Worm (Caenorhabditis elegans) whole organism, L4 larva: Measurements from ENCODE around the gene dhhc-8.

Source experiments
- D1046.2 ChIP-seq: fragments of 200-800 bp; sonication (Bioruptor generic); IDR thresholded peaks from 2 replicates; pipeline ENCODE4 v1.3.6; 2022; ENCODE audit warnings: missing genetic modification characterization, missing compliant biosample characterization
- F10B5.3 ChIP-seq: sonication (generic microtip); optimal IDR thresholded peaks from 2 replicates; lab custom pipeline; 2016; ENCODE audit warnings: mild to moderate bottlenecking, missing genetic modification characterization, missing compliant biosample characterization
- T20F7.1 ChIP-seq: fragments of 200-800 bp; sonication (Bioruptor generic); optimal IDR thresholded peaks from 2 replicates; lab custom pipeline; 2018; ENCODE audit warnings: mild to moderate bottlenecking, missing genetic modification characterization, missing compliant biosample characterization
- Y48G9A.11 ChIP-seq: fragments of 200-800 bp; sonication (Bioruptor generic); IDR thresholded peaks from 2 replicates; pipeline ENCODE4 v1.3.6; 2022; ENCODE audit warnings: missing genetic modification reagents, missing genetic modification characterization, missing compliant biosample characterization
- Y75B8A.6 ChIP-seq: fragments of 200-800 bp; sonication (Bioruptor generic); IDR thresholded peaks from 2 replicates; pipeline ENCODE4 v1.3.6; 2022; ENCODE audit warnings: missing genetic modification reagents, missing genetic modification characterization, missing compliant biosample characterization
- ZK337.2 ChIP-seq: fragments of 200-800 bp; sonication (Bioruptor generic); IDR thresholded peaks from 2 replicates; pipeline ENCODE4 v1.3.6; 2022; ENCODE audit warnings: missing genetic modification reagents, missing genetic modification characterization, missing compliant biosample characterization
- aha-1 ChIP-seq: fragments of 150-350 bp; peaks from one replicate; lab custom pipeline; 2014; ENCODE audit warnings: missing biosample characterization, missing genetic modification characterization
- attf-4 ChIP-seq: sonication (generic microtip); optimal IDR thresholded peaks from 3 replicates; lab custom pipeline; 2017; ENCODE audit warnings: missing biosample characterization, missing genetic modification characterization
- ceh-20 ChIP-seq: fragments of 200-800 bp; sonication (Bioruptor generic); IDR thresholded peaks from 2 replicates; pipeline ENCODE4 v1.3.6; 2022; ENCODE audit warnings: missing genetic modification reagents, missing genetic modification characterization, missing compliant biosample characterization
- ceh-44 ChIP-seq: fragments of 200-800 bp; sonication (Bioruptor generic); IDR thresholded peaks from 2 replicates; pipeline ENCODE4 v1.3.6; 2022; ENCODE audit warnings: missing genetic modification reagents, missing genetic modification characterization, missing compliant biosample characterization
- ceh-62 ChIP-seq: sonication (generic microtip); optimal IDR thresholded peaks from 2 replicates; lab custom pipeline; 2017; ENCODE audit warnings: missing biosample characterization, missing genetic modification characterization
- ceh-82 ChIP-seq: sonication (generic microtip); optimal IDR thresholded peaks from 2 replicates; lab custom pipeline; 2017; ENCODE audit warnings: missing biosample characterization, missing genetic modification characterization
- ces-1 ChIP-seq: fragments of 150-350 bp; sonication (generic microtip); optimal IDR thresholded peaks from 4 replicates; lab custom pipeline; 2014; ENCODE audit warnings: missing biosample characterization, missing genetic modification reagents, missing genetic modification characterization
- cey-2 ChIP-seq: sonication (generic microtip); optimal IDR thresholded peaks from 3 replicates; lab custom pipeline; 2017; ENCODE audit warnings: missing genetic modification characterization, mild to moderate bottlenecking, missing compliant biosample characterization, antibody characterized with exemption, borderline replicate concordance; ENCODE audit not compliant: insufficient read depth
- daf-8 ChIP-seq: fragments of 200-800 bp; sonication (Bioruptor generic); IDR thresholded peaks from 2 replicates; pipeline ENCODE4 v1.3.6; 2022; ENCODE audit warnings: missing genetic modification characterization, missing compliant biosample characterization
- dmd-6 ChIP-seq: fragments of 200-800 bp; sonication (Bioruptor generic); IDR thresholded peaks from 2 replicates; pipeline ENCODE4 v1.3.6; 2022; ENCODE audit warnings: missing genetic modification reagents, missing genetic modification characterization, missing compliant biosample characterization
- dmd-8 ChIP-seq: fragments of 200-800 bp; sonication (Bioruptor generic); IDR thresholded peaks from 2 replicates; pipeline ENCODE4 v1.3.6; 2022; ENCODE audit warnings: missing genetic modification characterization, missing compliant biosample characterization
- dmd-9 ChIP-seq: fragments of 200-800 bp; sonication (Bioruptor generic); IDR thresholded peaks from 2 replicates; pipeline ENCODE4 v1.3.6; 2022; ENCODE audit warnings: missing genetic modification reagents, missing genetic modification characterization, missing compliant biosample characterization
- duxl-1 ChIP-seq: sonication (generic microtip); optimal IDR thresholded peaks from 2 replicates; lab custom pipeline; 2016; ENCODE audit warnings: mild to moderate bottlenecking, missing genetic modification characterization, moderate library complexity, missing compliant biosample characterization; ENCODE audit not compliant: poor library complexity
- fos-1 ChIP-seq: fragments of 150-350 bp; optimal IDR thresholded peaks from 2 replicates; lab custom pipeline; 2014; ENCODE audit warnings: missing biosample characterization, missing genetic modification characterization
- lim-7 ChIP-seq: fragments of 200-800 bp; sonication (Bioruptor generic); IDR thresholded peaks from 2 replicates; pipeline ENCODE4 v1.3.6; 2022; ENCODE audit warnings: missing genetic modification characterization, missing compliant biosample characterization
- lin-15B ChIP-seq: fragments of 150-350 bp; sonication (generic microtip); optimal IDR thresholded peaks from 3 replicates; lab custom pipeline; 2014; ENCODE audit warnings: missing biosample characterization, missing genetic modification characterization
- lin-29 ChIP-seq: fragments of 200-800 bp; sonication (Bioruptor generic); IDR thresholded peaks from 2 replicates; pipeline ENCODE4 v1.3.6; 2022; ENCODE audit warnings: missing genetic modification reagents, missing genetic modification characterization, missing compliant biosample characterization
- lir-3 ChIP-seq: sonication (generic microtip); optimal IDR thresholded peaks from 2 replicates; lab custom pipeline; 2016; ENCODE audit warnings: mild to moderate bottlenecking, missing genetic modification characterization, missing compliant biosample characterization
- mdt-29 ChIP-seq: fragments of 200-800 bp; sonication (Bioruptor generic); IDR thresholded peaks from 2 replicates; pipeline ENCODE4 v1.3.6; 2022; ENCODE audit warnings: missing genetic modification reagents, missing genetic modification characterization, missing compliant biosample characterization
- mxl-2 ChIP-seq: fragments of 200-800 bp; sonication (Bioruptor generic); conservative IDR thresholded peaks from 2 replicates; pipeline ENCODE4 v1.3.6; 2022; ENCODE audit warnings: missing genetic modification reagents, missing genetic modification characterization, missing compliant biosample characterization
- mxl-3 ChIP-seq: fragments of 200-800 bp; sonication (Bioruptor generic); optimal IDR thresholded peaks from 2 replicates; lab custom pipeline; 2018; ENCODE audit warnings: mild to moderate bottlenecking, missing genetic modification characterization, missing compliant biosample characterization
- nhr-237 ChIP-seq: sonication (generic microtip); optimal IDR thresholded peaks from 2 replicates; lab custom pipeline; 2017; ENCODE audit warnings: missing biosample characterization, missing genetic modification characterization
- nhr-25 ChIP-seq: sonication (generic microtip); optimal IDR thresholded peaks from 2 replicates; lab custom pipeline; 2017; ENCODE audit warnings: missing genetic modification characterization, mild to moderate bottlenecking, missing compliant biosample characterization, antibody characterized with exemption, moderate library complexity, borderline replicate concordance; ENCODE audit not compliant: insufficient read depth
- nhr-28 ChIP-seq: fragments of 150-350 bp; optimal IDR thresholded peaks from 2 replicates; lab custom pipeline; 2014; ENCODE audit warnings: missing biosample characterization, missing genetic modification characterization
- nhr-42 ChIP-seq: fragments of 200-800 bp; sonication (Bioruptor generic); IDR thresholded peaks from 2 replicates; pipeline ENCODE4 v1.3.6; 2022; ENCODE audit warnings: missing genetic modification characterization, missing compliant biosample characterization
- nhr-6 ChIP-seq: fragments of 150-350 bp; optimal IDR thresholded peaks from 2 replicates; lab custom pipeline; 2014; ENCODE audit warnings: missing biosample characterization, missing genetic modification characterization
- nhr-76 ChIP-seq: fragments of 150-350 bp; optimal IDR thresholded peaks from 2 replicates; lab custom pipeline; 2014; ENCODE audit warnings: missing biosample characterization, missing genetic modification characterization
- pha-4 ChIP-seq, 2 experiments: fragments of 150-350 bp in 1 of 2; fragments of 200-800 bp in 1 of 2; sonication (Bioruptor generic) in 1 of 2; IDR thresholded peaks in 1 of 2; optimal IDR thresholded peaks in 1 of 2; 2 replicates each; pipeline versions ENCODE4 v1.3.6 to Lab custom; 2014 to 2022; ENCODE audit warnings: missing genetic modification characterization in 2 of 2, missing genetic modification reagents in 2 of 2, missing biosample characterization in 1 of 2, missing compliant biosample characterization in 1 of 2
- php-3 ChIP-seq: fragments of 200-800 bp; sonication (Bioruptor generic); IDR thresholded peaks from 2 replicates; pipeline ENCODE4 v1.3.6; 2022; ENCODE audit warnings: missing genetic modification reagents, missing genetic modification characterization, missing compliant biosample characterization
- set-16 ChIP-seq: fragments of 200-800 bp; sonication (Bioruptor generic); IDR thresholded peaks from 2 replicates; pipeline ENCODE4 v1.3.6; 2022; ENCODE audit warnings: missing genetic modification reagents, missing genetic modification characterization, missing compliant biosample characterization
- skn-1 ChIP-seq: fragments of 150-350 bp; optimal IDR thresholded peaks from 2 replicates; lab custom pipeline; 2014; ENCODE audit warnings: missing biosample characterization, missing genetic modification characterization
- snpc-1.2 ChIP-seq: fragments of 200-800 bp; sonication (Bioruptor generic); IDR thresholded peaks from 2 replicates; pipeline ENCODE4 v1.3.6; 2022; ENCODE audit warnings: missing genetic modification reagents, missing genetic modification characterization, missing compliant biosample characterization
- spr-1 ChIP-seq: sonication (generic microtip); optimal IDR thresholded peaks from 2 replicates; lab custom pipeline; 2016; ENCODE audit warnings: mild to moderate bottlenecking, missing genetic modification characterization, missing compliant biosample characterization
- tra-1 ChIP-seq: fragments of 200-800 bp; sonication (Bioruptor generic); IDR thresholded peaks from 2 replicates; pipeline ENCODE4 v1.3.6; 2022; ENCODE audit warnings: missing genetic modification reagents, missing genetic modification characterization, missing compliant biosample characterization
- unc-130 ChIP-seq: sonication (generic microtip); optimal IDR thresholded peaks from 2 replicates; lab custom pipeline; 2016; ENCODE audit warnings: missing genetic modification reagents, missing genetic modification characterization, missing compliant biosample characterization
- unc-39 ChIP-seq: sonication (generic microtip); optimal IDR thresholded peaks from 2 replicates; lab custom pipeline; 2017; ENCODE audit warnings: missing biosample characterization, missing genetic modification characterization
- vab-7 ChIP-seq: fragments of 200-800 bp; sonication (Bioruptor generic); IDR thresholded peaks from 2 replicates; pipeline ENCODE4 v1.3.6; 2022; ENCODE audit warnings: missing genetic modification reagents, missing genetic modification characterization, missing compliant biosample characterization
- zag-1 ChIP-seq: fragments of 150-350 bp; optimal IDR thresholded peaks from 2 replicates; lab custom pipeline; 2014; ENCODE audit warnings: missing biosample characterization, missing genetic modification characterization
- zfp-2 ChIP-seq: sonication (generic microtip); optimal IDR thresholded peaks from 2 replicates; lab custom pipeline; 2016; ENCODE audit warnings: mild to moderate bottlenecking, missing genetic modification characterization, missing compliant biosample characterization
- zip-11 ChIP-seq: fragments of 200-800 bp; sonication (Bioruptor generic); IDR thresholded peaks from 2 replicates; pipeline ENCODE4 v1.3.6; 2022; ENCODE audit warnings: missing genetic modification characterization, missing compliant biosample characterization

dhhc-8 gene

ce11 chrIII:13061136-13061535, 46.3 kb upstream of the dhhc-8 start (continued):
- no peak for TF ChIP-seq ceh-44 (GFP tag; lab: Robert Waterston, UW)
- TF ChIP-seq lin-29 (GFP tag; lab: Robert Waterston, UW): no peak
- no peak for TF ChIP-seq skn-1 (tag; lab: Kevin White, UChicago)
- TF ChIP-seq nhr-237 (tag; lab: Kevin White, UChicago): no peak
- TF ChIP-seq zfp-2 (tag; lab: Kevin White, UChicago): peak; percentile 4
- no peak for TF ChIP-seq ceh-82 (tag; lab: Kevin White, UChicago)
- no peak for TF ChIP-seq dmd-9
- peak; percentile 79 for TF ChIP-seq mxl-3 (GFP tag; lab: Kevin White, UChicago)

- TF ChIP-seq lir-3 (tag; lab: Kevin White, UChicago) (no peak), cey-2 (tag; lab: Kevin White, UChicago) (no peak), nhr-25 (tag; lab: Kevin White, UChicago) (no peak), attf-4 (no peak), set-16 (peak; percentile 56), mxl-2 (GFP tag; lab: Robert Waterston, UW) (no peak), ceh-20 (GFP tag; lab: Robert Waterston, UW) (no peak), aha-1 (tag; lab: Kevin White, UChicago) (peak; percentile 61)
Measured at ce11 chrIII:13061734-13062133, 45.7 kb upstream of the dhhc-8 start.

ce11 chrIII:13062414-13062965, 44.9 kb upstream of the dhhc-8 start:
- TF ChIP-seq D1046.2 (GFP tag; lab: Robert Waterston, UW): no peak
- peak; percentile 48; the same call in 1 of the 2 replicates for TF ChIP-seq php-3 (GFP tag; lab: Robert Waterston, UW)
- peak; percentile 21 for TF ChIP-seq F10B5.3
- TF ChIP-seq nhr-42 (GFP tag; lab: Robert Waterston, UW): no peak
- TF ChIP-seq spr-1: peak; percentile 82
- TF ChIP-seq dmd-8 (GFP tag; lab: Robert Waterston, UW): 0 out of 2 replicates have a peak, but pooled peaks have one; percentile 40
- peak; percentile 35; the same call in 1 of the 2 replicates for TF ChIP-seq vab-7 (GFP tag; lab: Robert Waterston, UW)
- no peak for TF ChIP-seq nhr-76 (tag; lab: Kevin White, UChicago)
- TF ChIP-seq ceh-44 (GFP tag; lab: Robert Waterston, UW): no peak
- TF ChIP-seq snpc-1.2 (GFP tag; lab: Robert Waterston, UW): no peak
- TF ChIP-seq mdt-29 (GFP tag; lab: Robert Waterston, UW): peak; percentile 21; the same call in 1 of the 2 replicates
- TF ChIP-seq ces-1 (GFP tag; lab: Kevin White, UChicago): peak; percentile 51
- TF ChIP-seq nhr-6 (tag; lab: Kevin White, UChicago): peak; percentile 87
- TF ChIP-seq ZK337.2 (GFP tag; lab: Robert Waterston, UW): no peak; the same call in 1 of the 2 replicates
- no peak for TF ChIP-seq fos-1 (tag; lab: Kevin White, UChicago)
- TF ChIP-seq daf-8 (GFP tag; lab: Robert Waterston, UW): no peak
- TF ChIP-seq Y75B8A.6 (GFP tag; lab: Robert Waterston, UW): no peak
- TF ChIP-seq zag-1 (tag; lab: Kevin White, UChicago): peak; percentile 28
- peak; percentile 19; the same call in 1 of the 2 replicates for TF ChIP-seq lim-7 (GFP tag; lab: Robert Waterston, UW)
- TF ChIP-seq nhr-28: peak; percentile 71
- TF ChIP-seq duxl-1 (tag; lab: Kevin White, UChicago): peak; percentile 73
- TF ChIP-seq lin-15B (tag; lab: Kevin White, UChicago): no peak
- TF ChIP-seq unc-39 (tag; lab: Kevin White, UChicago): peak; percentile 35
- no peak for TF ChIP-seq unc-130 (GFP tag; lab: Kevin White, UChicago)
- TF ChIP-seq T20F7.1 (GFP tag; lab: Kevin White, UChicago): peak; percentile 73
- peak; percentile 29 for TF ChIP-seq attf-4
- TF ChIP-seq ceh-62 (tag; lab: Kevin White, UChicago): no peak
- 0 out of 2 replicates have a peak, but pooled peaks have one; percentile 58 for TF ChIP-seq dmd-9
- TF ChIP-seq dmd-6 (GFP tag; lab: Robert Waterston, UW): peak; percentile 72
- TF ChIP-seq pha-4 (GFP tag; IDR thresholded peaks at IDR 0.05; lab: Robert Waterston, UW): peak; percentile 47; the same call in 1 of the 2 replicates
- peak; percentile 46 for TF ChIP-seq pha-4 (tag; optimal IDR thresholded peaks at IDR 0.05; lab: Kevin White, UChicago)
- TF ChIP-seq mxl-3 (GFP tag; lab: Kevin White, UChicago): peak; percentile 94
- TF ChIP-seq Y48G9A.11 (GFP tag; lab: Robert Waterston, UW): no peak
- TF ChIP-seq tra-1 (GFP tag; lab: Robert Waterston, UW): peak; percentile 55
- TF ChIP-seq zip-11 (GFP tag; lab: Robert Waterston, UW): no peak
- TF ChIP-seq set-16: peak; percentile 86
